Fruit fly (Drosophila melanogaster) whole organism, embryonic: ENCODE data around the gene CheB98a.

Experiments
- Ada2b ChIP-seq: fragments of 200-800 bp; sonication (Bioruptor generic); IDR thresholded peaks from 2 replicates; pipeline ENCODE4 v1.3.6; 2022; ENCODE audit warnings: missing biosample characterization, missing genetic modification characterization
- Adf1 ChIP-seq: fragments of 200-800 bp; sonication (Bioruptor generic); IDR thresholded peaks from 2 replicates; pipeline ENCODE4 v1.3.6; 2022; ENCODE audit warnings: missing biosample characterization, missing genetic modification characterization
- B-H1 ChIP-seq: fragments of 200-800 bp; sonication (Bioruptor generic); IDR thresholded peaks from 3 replicates; pipeline ENCODE4 v1.3.6; 2022; ENCODE audit warnings: missing biosample characterization, missing genetic modification characterization
- CG11247 ChIP-seq: fragments of 200-800 bp; sonication (Bioruptor generic); IDR thresholded peaks from 2 replicates; pipeline ENCODE4 v1.3.6; 2022; ENCODE audit warnings: missing biosample characterization, missing genetic modification characterization
- CG11398 ChIP-seq: fragments of 200-800 bp; sonication (Bioruptor generic); optimal IDR thresholded peaks from 2 replicates; lab custom pipeline; 2016; ENCODE audit warnings: missing biosample characterization, missing genetic modification characterization
- CG16813 ChIP-seq: fragments of 200-800 bp; sonication (Bioruptor generic); IDR thresholded peaks from 3 replicates; pipeline ENCODE4 v1.3.6; 2022; ENCODE audit warnings: missing biosample characterization, missing genetic modification characterization; ENCODE audit not compliant: partially characterized antibody
- CG17359 ChIP-seq: fragments of 200-800 bp; sonication (Bioruptor generic); optimal IDR thresholded peaks from 3 replicates; lab custom pipeline; 2018; ENCODE audit warnings: missing biosample characterization, mild to moderate bottlenecking, missing genetic modification characterization, moderate library complexity
- CG31224 ChIP-seq: fragments of 200-800 bp; sonication (Bioruptor generic); IDR thresholded peaks from 2 replicates; pipeline ENCODE4 v1.3.6; 2022; ENCODE audit warnings: missing biosample characterization, missing genetic modification characterization
- CG5953 ChIP-seq: fragments of 200-800 bp; sonication (Bioruptor generic); IDR thresholded peaks from 2 replicates; pipeline ENCODE4 v1.3.6; 2022; ENCODE audit warnings: missing biosample characterization, missing genetic modification characterization
- CG8388 ChIP-seq: fragments of 200-800 bp; sonication (Bioruptor generic); optimal IDR thresholded peaks from 2 replicates; lab custom pipeline; 2019; ENCODE audit warnings: missing biosample characterization, mild to moderate bottlenecking, missing genetic modification characterization, moderate library complexity
- Camta ChIP-seq: fragments of 200-800 bp; sonication (Bioruptor generic); optimal IDR thresholded peaks from 2 replicates; lab custom pipeline; 2016; ENCODE audit warnings: missing biosample characterization, missing genetic modification characterization
- D ChIP-seq, 2 experiments: fragments of 200-800 bp in 1 of 2; fragments of >200 bp in 1 of 2; sonication (Bioruptor generic) in 1 of 2; optimal IDR thresholded peaks; 2 replicates in 1 of 2; 3 replicates in 1 of 2; lab custom pipeline; 2017; ENCODE audit warnings: mild to moderate bottlenecking in 1 of 2, missing biosample characterization in 1 of 2, missing genetic modification characterization in 1 of 2, missing genetic modification reagents in 1 of 2
- Doc2 ChIP-seq: fragments of 200-800 bp; sonication (Bioruptor generic); IDR thresholded peaks from 2 replicates; pipeline ENCODE4 v1.3.6; 2022; ENCODE audit warnings: missing biosample characterization, missing genetic modification characterization
- Doc3 ChIP-seq: fragments of 200-800 bp; sonication (Bioruptor generic); IDR thresholded peaks from 3 replicates; pipeline ENCODE4 v1.3.6; 2022; ENCODE audit warnings: missing biosample characterization, missing genetic modification characterization; ENCODE audit not compliant: partially characterized antibody
- Dref ChIP-seq: fragments of 200-800 bp; sonication (Bioruptor generic); IDR thresholded peaks from 2 replicates; pipeline ENCODE4 v1.3.6; 2022; ENCODE audit warnings: missing biosample characterization, missing genetic modification characterization
- GATAe ChIP-seq: fragments of 200-800 bp; sonication (Bioruptor generic); conservative IDR thresholded peaks from 2 replicates; pipeline ENCODE4 v1.3.6; 2022; ENCODE audit warnings: missing biosample characterization, missing genetic modification characterization
- Hr78 ChIP-seq, 2 experiments: fragments of 200-800 bp in 1 of 2; fragments of >200 bp in 1 of 2; sonication (Bioruptor generic) in 1 of 2; optimal IDR thresholded peaks; 2 replicates each; lab custom pipeline; 2017 to 2019; ENCODE audit warnings: missing biosample characterization in 2 of 2, missing genetic modification characterization in 2 of 2, mild to moderate bottlenecking in 1 of 2, moderate library complexity in 1 of 2
- MESR4 ChIP-seq: fragments of 200-800 bp; sonication (Bioruptor generic); optimal IDR thresholded peaks from 2 replicates; lab custom pipeline; 2018; ENCODE audit warnings: missing biosample characterization, mild to moderate bottlenecking, missing genetic modification characterization, moderate library complexity
- Med ChIP-seq: fragments of 200-800 bp; sonication (Bioruptor generic); peaks from one replicate; lab custom pipeline; 2016; ENCODE audit warnings: missing biosample characterization, missing genetic modification characterization, mild to moderate bottlenecking, inconsistent platforms, moderate library complexity
- Meics ChIP-seq: fragments of 200-800 bp; sonication (Bioruptor generic); optimal IDR thresholded peaks from 2 replicates; lab custom pipeline; 2017; ENCODE audit warnings: missing biosample characterization, mild to moderate bottlenecking, missing genetic modification characterization
- Nf-YB ChIP-seq: fragments of 200-800 bp; sonication (Bioruptor generic); optimal IDR thresholded peaks from 3 replicates; lab custom pipeline; 2019; ENCODE audit warnings: missing biosample characterization, mild to moderate bottlenecking, missing genetic modification characterization, moderate library complexity
- Sox102F ChIP-seq: fragments of 200-800 bp; sonication (Bioruptor generic); optimal IDR thresholded peaks from 2 replicates; lab custom pipeline; 2018; ENCODE audit warnings: missing biosample characterization, mild to moderate bottlenecking, missing genetic modification characterization, moderate library complexity
- Ssrp ChIP-seq: fragments of 200-800 bp; sonication (Bioruptor generic); optimal IDR thresholded peaks from 2 replicates; lab custom pipeline; 2018; ENCODE audit warnings: missing biosample characterization, mild to moderate bottlenecking, missing genetic modification characterization, moderate library complexity
- Trl ChIP-seq, 3 experiments: fragments of >200 bp in 2 of 3; fragments of 200-800 bp in 1 of 3; sonication (Bioruptor generic) in 1 of 3; optimal IDR thresholded peaks; 2 replicates in 1 of 3; 3 replicates in 2 of 3; lab custom pipeline; 2016 to 2017; ENCODE audit warnings: missing biosample characterization in 1 of 3, missing genetic modification characterization in 1 of 3
- Xrp1 ChIP-seq: fragments of 200-800 bp; sonication (Bioruptor generic); IDR thresholded peaks from 2 replicates; pipeline ENCODE4 v1.3.6; 2022; ENCODE audit warnings: missing biosample characterization, missing genetic modification characterization
- ara ChIP-seq: fragments of 200-800 bp; sonication (Bioruptor generic); IDR thresholded peaks from 2 replicates; pipeline ENCODE4 v1.3.6; 2022; ENCODE audit warnings: missing biosample characterization, missing genetic modification characterization
- ci ChIP-seq: fragments of 200-800 bp; sonication (Bioruptor generic); IDR thresholded peaks from 3 replicates; pipeline ENCODE4 v1.3.6; 2022; ENCODE audit warnings: missing biosample characterization, missing genetic modification characterization
- en ChIP-seq: fragments of 200-800 bp; sonication (Bioruptor generic); optimal IDR thresholded peaks from 2 replicates; lab custom pipeline; 2016; ENCODE audit warnings: missing biosample characterization, missing genetic modification characterization
- fd96Cb ChIP-seq: fragments of 200-800 bp; sonication (Bioruptor generic); optimal IDR thresholded peaks from 2 replicates; lab custom pipeline; 2018; ENCODE audit warnings: missing biosample characterization, mild to moderate bottlenecking, missing genetic modification characterization, moderate library complexity
- ftz-f1 ChIP-seq: fragments of 200-800 bp; sonication (Bioruptor generic); optimal IDR thresholded peaks from 2 replicates; lab custom pipeline; 2016; ENCODE audit warnings: missing biosample characterization, missing genetic modification characterization
- gcm2 ChIP-seq: fragments of 200-800 bp; sonication (Bioruptor generic); optimal IDR thresholded peaks from 2 replicates; lab custom pipeline; 2016; ENCODE audit warnings: missing biosample characterization, missing genetic modification characterization
- ind ChIP-seq: fragments of 200-800 bp; sonication (Bioruptor generic); optimal IDR thresholded peaks from 3 replicates; lab custom pipeline; 2016; ENCODE audit warnings: missing biosample characterization, missing genetic modification characterization
- kay ChIP-seq: fragments of 200-800 bp; sonication (Bioruptor generic); optimal IDR thresholded peaks from 2 replicates; lab custom pipeline; 2016; ENCODE audit warnings: missing biosample characterization, missing genetic modification characterization
- nmo ChIP-seq: fragments of 200-800 bp; sonication (Bioruptor generic); optimal IDR thresholded peaks from 2 replicates; lab custom pipeline; 2018; ENCODE audit warnings: missing biosample characterization, mild to moderate bottlenecking, missing genetic modification characterization, moderate library complexity
- pita ChIP-seq: fragments of 200-800 bp; sonication (Bioruptor generic); optimal IDR thresholded peaks from 2 replicates; lab custom pipeline; 2017; ENCODE audit warnings: missing biosample characterization, mild to moderate bottlenecking, missing genetic modification characterization
- pnt ChIP-seq: fragments of 200-800 bp; sonication (Bioruptor generic); optimal IDR thresholded peaks from 3 replicates; lab custom pipeline; 2016; ENCODE audit warnings: missing biosample characterization, missing genetic modification characterization
- pum ChIP-seq: fragments of 200-800 bp; sonication (Bioruptor generic); optimal IDR thresholded peaks from 2 replicates; lab custom pipeline; 2016; ENCODE audit warnings: missing biosample characterization, missing genetic modification characterization
- pzg ChIP-seq: fragments of 200-800 bp; sonication (Bioruptor generic); optimal IDR thresholded peaks from 3 replicates; lab custom pipeline; 2018; ENCODE audit warnings: missing biosample characterization, mild to moderate bottlenecking, missing genetic modification characterization, moderate library complexity
- sim ChIP-seq: fragments of 200-800 bp; sonication (Bioruptor generic); IDR thresholded peaks from 2 replicates; pipeline ENCODE4 v1.3.6; 2022; ENCODE audit warnings: missing biosample characterization, missing genetic modification characterization
- stwl ChIP-seq: fragments of 200-800 bp; sonication (Bioruptor generic); optimal IDR thresholded peaks from 3 replicates; lab custom pipeline; 2018; ENCODE audit warnings: missing biosample characterization, mild to moderate bottlenecking, missing genetic modification characterization, moderate library complexity
- wor ChIP-seq: fragments of 200-800 bp; sonication (Bioruptor generic); IDR thresholded peaks from 2 replicates; pipeline ENCODE4 v1.3.6; 2022; ENCODE audit warnings: missing biosample characterization, missing genetic modification characterization

The CheB98a gene

DNA sequence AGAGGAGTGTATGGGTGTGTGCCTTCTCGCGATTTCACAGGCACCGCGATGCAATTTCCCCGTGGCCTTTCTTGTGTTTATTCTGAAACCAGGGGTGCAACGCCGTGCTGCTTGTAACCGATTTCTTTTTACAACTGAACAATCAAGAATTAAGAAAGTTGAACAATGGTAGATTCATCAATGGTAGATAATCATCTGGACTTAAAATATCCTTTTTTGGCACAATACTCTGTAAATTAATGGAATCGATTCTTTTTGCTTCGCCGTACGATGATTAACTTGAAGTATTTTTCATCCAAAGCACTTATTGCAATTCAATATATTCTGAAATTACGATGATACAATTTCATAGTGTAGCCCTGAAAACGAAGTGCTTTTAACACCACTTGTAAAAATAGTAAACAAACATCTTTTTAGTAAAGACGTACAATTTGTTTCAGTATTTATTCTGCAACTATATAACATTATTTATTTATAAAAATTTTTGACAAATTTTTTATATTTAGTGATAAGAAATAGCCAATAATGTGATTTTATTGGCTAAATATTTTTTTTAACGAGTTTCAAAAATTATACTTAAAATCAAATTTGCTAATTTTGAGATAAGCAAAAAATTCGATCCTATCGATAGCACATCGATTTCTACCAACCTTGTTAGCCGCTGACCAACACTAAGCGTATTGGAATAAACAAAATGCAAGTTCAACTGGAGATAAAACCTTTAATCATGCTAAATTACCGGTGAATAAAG, 13.2 kb downstream of the CheB98a start, which contains the start of the genes CG1523 and CG1647 (continued):
- TF ChIP-seq ftz-f1 (GFP tag; lab: Kevin White, UChicago) (no peak), Ssrp (tag; lab: Kevin White, UChicago) (peak; percentile 61), CG11247 (GFP tag; lab: Robert Waterston, UW) (0 out of 2 replicates have a peak, but pooled peaks have one; percentile 34), fd96Cb (tag; lab: Kevin White, UChicago) (peak; percentile 54), D (optimal IDR thresholded peaks at IDR 0.05; lab: Kevin White, UChicago) (no peak), D (GFP tag; optimal IDR thresholded peaks at IDR 0.05; lab: Kevin White, UChicago) (no peak), stwl (tag; lab: Kevin White, UChicago) (peak; percentile 66), GATAe (GFP tag; lab: Robert Waterston, UW) (no peak), pita (GFP tag; lab: Kevin White, UChicago) (no peak), pzg (peak; percentile 20), Adf1 (GFP tag; lab: Robert Waterston, UW) (no peak), CG8388 (GFP tag; lab: Kevin White, UChicago) (peak; percentile 57), CG5953 (GFP tag; lab: Robert Waterston, UW) (no peak), Sox102F (no peak), Ada2b (GFP tag; lab: Robert Waterston, UW) (peak; percentile 29; the same call in 1 of the 2 replicates), Xrp1 (GFP tag; lab: Robert Waterston, UW) (peak; percentile 54), CG11398 (GFP tag; lab: Kevin White, UChicago) (peak; percentile 29), ind (peak; percentile 60), Med (GFP tag; lab: Kevin White, UChicago) (peak; percentile 92), Doc2 (GFP tag; lab: Robert Waterston, UW) (no peak), Dref (GFP tag; lab: Robert Waterston, UW) (peak; percentile 69), B-H1 (GFP tag; lab: Robert Waterston, UW) (no peak), Meics (GFP tag; lab: Kevin White, UChicago) (no peak), nmo (GFP tag; lab: Kevin White, UChicago) (peak; percentile 74), ci (0 out of 3 replicates have a peak, but pooled peaks have one; percentile 53), Trl (optimal IDR thresholded peaks at IDR 0.05; lab: Kevin White, UChicago) (no peak), Trl (GFP tag; optimal IDR thresholded peaks at IDR 0.05; lab: Kevin White, UChicago) (peak; percentile 60), Doc3 (peak; percentile 51; the same call in 1 of the 3 replicates), kay (GFP tag; lab: Kevin White, UChicago) (peak; percentile 4), Hr78 (GFP tag; optimal IDR thresholded peaks at IDR 0.05; lab: Kevin White, UChicago) (no peak), MESR4 (GFP tag; lab: Kevin White, UChicago) (peak; percentile 22), ara (peak; percentile 58), gcm2 (GFP tag; lab: Kevin White, UChicago) (no peak), CG31224 (GFP tag; lab: Robert Waterston, UW) (peak; percentile 15; the same call in 1 of the 2 replicates), Camta (GFP tag; lab: Kevin White, UChicago) (peak; percentile 12), pnt (peak; percentile 55), sim (GFP tag; lab: Robert Waterston, UW) (0 out of 2 replicates have a peak, but pooled peaks have one; percentile 7), wor (GFP tag; lab: Robert Waterston, UW) (peak; percentile 41; the same call in 1 of the 2 replicates), pum (peak; percentile 57), CG16813 (GFP tag; lab: Robert Waterston, UW) (peak; percentile 45), Nf-YB (GFP tag; lab: Kevin White, UChicago) (peak; percentile 41), CG17359 (tag; lab: Kevin White, UChicago) (no peak), en (GFP tag; lab: Kevin White, UChicago) (no peak)
